Worm (Caenorhabditis elegans): ENCODE measurements around the gene kdp-1.

The kdp-1 gene

ce11 chrIV:13313156-13313555 is 13.2 kb downstream of the kdp-1 start (continued):
- TF ChIP-seq hlh-13 (GFP tag; optimal IDR thresholded peaks at IDR 0.05): no peak
- no peak for TF ChIP-seq C38D4.7 (GFP tag; optimal IDR thresholded peaks at IDR 0.05)
- TF ChIP-seq fkh-10 (GFP tag; optimal IDR thresholded peaks at IDR 0.05): no peak
- TF ChIP-seq fax-1 (tag; optimal IDR thresholded peaks at IDR 0.05): no peak
- no peak for TF ChIP-seq pax-1 (tag; optimal IDR thresholded peaks at IDR 0.05)

ce11 chrIV:13314181-13314580 is 14.2 kb downstream of the kdp-1 start:
- TF ChIP-seq elt-2 (tag; optimal IDR thresholded peaks at IDR 0.05) (peak; percentile 87), fax-1 (tag; optimal IDR thresholded peaks at IDR 0.05) (no peak)

DNA sequence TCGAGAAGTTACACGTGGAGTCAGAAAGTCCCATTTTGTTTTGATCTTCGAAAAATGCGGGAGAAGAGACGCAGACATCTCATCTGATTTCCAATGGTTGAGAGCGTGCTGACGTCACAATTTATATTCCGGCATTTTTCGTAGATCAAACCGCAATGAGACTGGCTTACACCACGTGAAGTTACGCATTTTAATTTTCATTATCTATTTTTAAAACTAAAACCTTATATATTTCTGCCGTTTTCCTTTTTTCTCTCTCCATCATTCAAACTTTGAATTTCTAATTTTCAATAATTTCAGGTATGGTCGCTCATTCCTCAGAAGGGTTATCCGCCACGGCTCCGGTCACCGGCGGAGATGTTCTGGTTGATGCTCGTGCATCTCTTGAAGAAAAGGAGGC is 15.4 kb downstream of the kdp-1 start, which contains the start of gene fat-1:
Gene fat-1, plus strand, starts transcription at position 301 of the 400 bp plus-strand sequence.
- TF ChIP-seq ceh-24 (tag; optimal IDR thresholded peaks at IDR 0.05): no peak

DNA sequence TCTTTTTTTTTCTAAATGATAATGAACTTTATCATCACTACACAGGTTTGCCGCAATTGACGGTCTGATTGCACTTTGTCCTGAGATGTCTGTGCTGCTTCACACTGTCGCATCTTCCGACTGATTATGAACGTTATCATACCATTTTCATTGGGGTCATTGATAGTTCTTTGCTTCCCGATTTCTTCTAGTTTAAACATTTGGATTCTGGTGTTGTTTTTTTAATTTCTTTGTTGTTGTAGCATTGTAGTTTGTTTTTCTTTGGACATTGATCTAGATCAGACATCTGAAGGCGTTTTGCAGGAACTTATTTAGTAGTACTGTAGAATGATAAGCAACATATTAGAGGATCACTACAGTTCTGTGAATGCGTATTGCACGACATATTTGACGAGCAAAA is 18.8 kb downstream of the kdp-1 start:
- peak; percentile 77 for TF ChIP-seq elt-2 (tag; optimal IDR thresholded peaks at IDR 0.05)
- no peak for TF ChIP-seq ceh-2 (tag; optimal IDR thresholded peaks at IDR 0.05)

- TF ChIP-seq pat-9 (tag; optimal IDR thresholded peaks at IDR 0.05): no peak
- no peak for TF ChIP-seq ceh-2 (tag; optimal IDR thresholded peaks at IDR 0.05)
- no peak for TF ChIP-seq pros-1 (tag; optimal IDR thresholded peaks at IDR 0.05)
- no peak for TF ChIP-seq ceh-45 (GFP tag; IDR thresholded peaks at IDR 0.05)
- TF ChIP-seq odd-2 (tag; optimal IDR thresholded peaks at IDR 0.05): no peak
- no peak for TF ChIP-seq unc-55 (GFP tag; optimal IDR thresholded peaks at IDR 0.05)
- TF ChIP-seq ceh-34 (tag; optimal IDR thresholded peaks at IDR 0.05): no peak
- no peak for TF ChIP-seq K02D7.2 (tag; optimal IDR thresholded peaks at IDR 0.05)
Observed at ce11 chrIV:13319886-13320650, 20.1 kb downstream of the kdp-1 start.

ce11 chrIV:13322429-13322828 is 22.4 kb downstream of the kdp-1 start:
- TF ChIP-seq eyg-1 (tag; optimal IDR thresholded peaks at IDR 0.05) (no peak), Y22D7AL.16 (tag; optimal IDR thresholded peaks at IDR 0.05) (no peak), ceh-18 (tag; optimal IDR thresholded peaks at IDR 0.05) (no peak), pha-2 (tag; optimal IDR thresholded peaks at IDR 0.05) (no peak), ceh-48 (tag; optimal IDR thresholded peaks at IDR 0.05) (no peak), K09A11.1 (tag; optimal IDR thresholded peaks at IDR 0.05; ENCODE audit: insufficient read depth) (no peak), dve-1 (tag; optimal IDR thresholded peaks at IDR 0.05) (no peak), zip-5 (tag; optimal IDR thresholded peaks at IDR 0.05) (no peak), lin-11 (tag; optimal IDR thresholded peaks at IDR 0.05) (no peak)

DNA sequence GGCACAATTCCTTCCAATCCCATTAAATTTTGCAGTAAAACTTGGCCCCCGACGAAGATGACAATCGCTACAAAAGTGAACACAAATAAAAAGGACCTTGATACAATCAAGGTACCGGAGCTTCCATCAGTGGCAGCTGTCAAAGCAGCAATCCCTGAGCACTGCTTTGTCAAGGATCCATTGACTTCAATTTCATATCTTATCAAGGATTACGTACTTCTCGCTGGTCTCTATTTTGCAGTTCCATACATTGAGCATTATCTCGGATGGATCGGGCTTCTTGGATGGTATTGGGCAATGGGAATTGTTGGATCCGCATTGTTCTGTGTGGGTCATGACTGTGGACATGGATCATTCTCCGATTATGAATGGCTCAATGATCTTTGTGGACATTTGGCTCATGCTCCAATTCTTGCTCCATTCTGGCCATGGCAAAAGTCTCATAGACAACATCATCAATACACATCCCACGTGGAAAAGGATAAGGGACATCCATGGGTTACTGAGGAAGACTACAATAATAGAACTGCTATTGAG is 23.9 kb downstream of the kdp-1 start, which contains the start of gene fat-2:
Gene fat-2, plus strand, starts transcription at position 51 of the 537 bp plus-strand sequence.
- TF ChIP-seq K09A11.1 (tag; optimal IDR thresholded peaks at IDR 0.05; ENCODE audit: insufficient read depth) (no peak), fkh-10 (GFP tag; optimal IDR thresholded peaks at IDR 0.05) (no peak), nhr-232 (tag; optimal IDR thresholded peaks at IDR 0.05) (no peak), hlh-30 (tag; optimal IDR thresholded peaks at IDR 0.05; ENCODE audit: insufficient read depth) (no peak), odd-2 (tag; optimal IDR thresholded peaks at IDR 0.05) (no peak), hlh-13 (GFP tag; optimal IDR thresholded peaks at IDR 0.05) (no peak), mec-3 (tag; optimal IDR thresholded peaks at IDR 0.05; ENCODE audit: borderline replicate concordance) (no peak), unc-3 (GFP tag; conservative IDR thresholded peaks at IDR 0.05) (no peak), unc-3 (tag; optimal IDR thresholded peaks at IDR 0.05) (no peak), sdc-2 (tag; optimal IDR thresholded peaks at IDR 0.05) (no peak), dve-1 (tag; optimal IDR thresholded peaks at IDR 0.05) (no peak), pros-1 (tag; optimal IDR thresholded peaks at IDR 0.05) (no peak), Y22D7AL.16 (tag; optimal IDR thresholded peaks at IDR 0.05) (no peak), nfya-1 (tag; optimal IDR thresholded peaks at IDR 0.05) (no peak), pha-4 (tag; optimal IDR thresholded peaks at IDR 0.05) (no peak), ceh-45 (GFP tag; IDR thresholded peaks at IDR 0.05) (no peak), fkh-6 (tag; optimal IDR thresholded peaks at IDR 0.05) (no peak), F13H6.1 (tag; optimal IDR thresholded peaks at IDR 0.05) (no peak)
